Worm (Caenorhabditis elegans) whole organism, L3 larva: ENCODE results near the gene nipi-3.

Source experiments
- aly-2 ChIP-seq: fragments of 150-350 bp; optimal IDR thresholded peaks from 2 replicates; lab custom pipeline; 2014; ENCODE audit warnings: missing biosample characterization, missing genetic modification characterization
- ceh-16 ChIP-seq: sonication (generic microtip); optimal IDR thresholded peaks from 2 replicates; lab custom pipeline; 2017; ENCODE audit warnings: missing biosample characterization, missing genetic modification characterization
- ceh-82 ChIP-seq: fragments of 150-350 bp; optimal IDR thresholded peaks from 2 replicates; lab custom pipeline; 2014; ENCODE audit warnings: missing biosample characterization, missing genetic modification characterization
- daf-12 ChIP-seq: fragments of 150-350 bp; optimal IDR thresholded peaks from 2 replicates; lab custom pipeline; 2014; ENCODE audit warnings: missing biosample characterization, missing genetic modification reagents, missing genetic modification characterization
- egl-5 ChIP-seq: fragments of 150-350 bp; optimal IDR thresholded peaks from 2 replicates; lab custom pipeline; 2017; ENCODE audit warnings: missing biosample characterization, missing genetic modification reagents, missing genetic modification characterization, inconsistent platforms
- elt-2 ChIP-seq: sonication (generic microtip); optimal IDR thresholded peaks from 2 replicates; lab custom pipeline; 2016; ENCODE audit warnings: missing genetic modification reagents, mild to moderate bottlenecking, missing genetic modification characterization, missing compliant biosample characterization
- fkh-10 ChIP-seq: sonication (generic microtip); optimal IDR thresholded peaks from 2 replicates; lab custom pipeline; 2017; ENCODE audit warnings: missing biosample characterization, missing genetic modification reagents, missing genetic modification characterization
- fkh-2 ChIP-seq: fragments of 150-350 bp; optimal IDR thresholded peaks from 2 replicates; lab custom pipeline; 2014; ENCODE audit warnings: missing biosample characterization, missing genetic modification reagents, missing genetic modification characterization
- fos-1 ChIP-seq: fragments of 150-350 bp; optimal IDR thresholded peaks from 2 replicates; lab custom pipeline; 2014; ENCODE audit warnings: missing biosample characterization, missing genetic modification characterization
- hmg-11 ChIP-seq: sonication (generic microtip); optimal IDR thresholded peaks from 2 replicates; lab custom pipeline; 2016; ENCODE audit warnings: missing genetic modification characterization, missing compliant biosample characterization
- jun-1 ChIP-seq: fragments of 150-350 bp; optimal IDR thresholded peaks from 2 replicates; lab custom pipeline; 2014; ENCODE audit warnings: missing biosample characterization, missing genetic modification reagents, missing genetic modification characterization
- lin-15B ChIP-seq: fragments of 150-350 bp; optimal IDR thresholded peaks from 2 replicates; lab custom pipeline; 2014; ENCODE audit warnings: missing biosample characterization, missing genetic modification characterization
- lin-39 ChIP-seq: fragments of 150-350 bp; optimal IDR thresholded peaks from 2 replicates; lab custom pipeline; 2018; ENCODE audit warnings: missing biosample characterization, missing genetic modification reagents, missing genetic modification characterization
- lsy-12 ChIP-seq: sonication (generic microtip); optimal IDR thresholded peaks from 2 replicates; lab custom pipeline; 2016; ENCODE audit warnings: mild to moderate bottlenecking, missing genetic modification characterization, missing compliant biosample characterization
- mml-1 ChIP-seq: fragments of 150-350 bp; sonication (generic microtip); optimal IDR thresholded peaks from 3 replicates; lab custom pipeline; 2014; ENCODE audit warnings: missing biosample characterization, missing genetic modification characterization
- nfya-1 ChIP-seq: sonication (generic microtip); optimal IDR thresholded peaks from 2 replicates; lab custom pipeline; 2017; ENCODE audit warnings: missing genetic modification characterization, mild to moderate bottlenecking, missing compliant biosample characterization, antibody characterized with exemption, moderate library complexity; ENCODE audit not compliant: insufficient read depth
- nhr-12 ChIP-seq: fragments of 150-350 bp; optimal IDR thresholded peaks from 2 replicates; lab custom pipeline; 2014; ENCODE audit warnings: missing biosample characterization, missing genetic modification characterization
- nhr-28 ChIP-seq: fragments of 150-350 bp; optimal IDR thresholded peaks from 2 replicates; lab custom pipeline; 2014; ENCODE audit warnings: missing biosample characterization, missing genetic modification characterization
- nhr-43 ChIP-seq: sonication (generic microtip); optimal IDR thresholded peaks from 2 replicates; lab custom pipeline; 2016; ENCODE audit warnings: mild to moderate bottlenecking, missing genetic modification characterization, missing compliant biosample characterization; ENCODE audit not compliant: poor library complexity, severe bottlenecking
- nhr-77 ChIP-seq: fragments of 150-350 bp; optimal IDR thresholded peaks from 2 replicates; lab custom pipeline; 2014; ENCODE audit warnings: missing biosample characterization, missing genetic modification characterization
- pha-4 ChIP-seq: fragments of 150-350 bp; optimal IDR thresholded peaks from 2 replicates; lab custom pipeline; 2014; ENCODE audit warnings: missing biosample characterization, missing genetic modification reagents, missing genetic modification characterization
- skn-1 ChIP-seq: fragments of 150-350 bp; optimal IDR thresholded peaks from 2 replicates; lab custom pipeline; 2014; ENCODE audit warnings: missing biosample characterization, missing genetic modification characterization
- tbx-2 ChIP-seq: sonication (generic microtip); optimal IDR thresholded peaks from 2 replicates; lab custom pipeline; 2016; ENCODE audit warnings: mild to moderate bottlenecking, missing genetic modification characterization, missing compliant biosample characterization
- unc-39 ChIP-seq: sonication (generic microtip); optimal IDR thresholded peaks from 4 replicates; lab custom pipeline; 2017; ENCODE audit warnings: missing biosample characterization, missing genetic modification characterization
- unc-62 ChIP-seq: fragments of 150-350 bp; sonication (generic microtip); optimal IDR thresholded peaks from 4 replicates; lab custom pipeline; 2014; ENCODE audit warnings: missing biosample characterization, missing genetic modification reagents, missing genetic modification characterization
- zag-1 ChIP-seq: fragments of 150-350 bp; optimal IDR thresholded peaks from 2 replicates; lab custom pipeline; 2014; ENCODE audit warnings: missing biosample characterization, missing genetic modification characterization
- ztf-4 ChIP-seq: fragments of 150-350 bp; optimal IDR thresholded peaks from 2 replicates; lab custom pipeline; 2014; ENCODE audit warnings: missing biosample characterization, missing genetic modification characterization

Gene nipi-3

ce11 chrX:15650428-15650827, 42.7 kb downstream of the nipi-3 start:
- TF ChIP-seq daf-12 (tag; lab: Kevin White, UChicago) (no peak), unc-39 (tag; lab: Kevin White, UChicago) (no peak), fos-1 (tag; lab: Kevin White, UChicago) (no peak), nhr-43 (tag; lab: Kevin White, UChicago) (no peak), ceh-82 (tag; lab: Kevin White, UChicago) (no peak), fkh-10 (no peak), tbx-2 (no peak), fkh-2 (no peak)

DNA sequence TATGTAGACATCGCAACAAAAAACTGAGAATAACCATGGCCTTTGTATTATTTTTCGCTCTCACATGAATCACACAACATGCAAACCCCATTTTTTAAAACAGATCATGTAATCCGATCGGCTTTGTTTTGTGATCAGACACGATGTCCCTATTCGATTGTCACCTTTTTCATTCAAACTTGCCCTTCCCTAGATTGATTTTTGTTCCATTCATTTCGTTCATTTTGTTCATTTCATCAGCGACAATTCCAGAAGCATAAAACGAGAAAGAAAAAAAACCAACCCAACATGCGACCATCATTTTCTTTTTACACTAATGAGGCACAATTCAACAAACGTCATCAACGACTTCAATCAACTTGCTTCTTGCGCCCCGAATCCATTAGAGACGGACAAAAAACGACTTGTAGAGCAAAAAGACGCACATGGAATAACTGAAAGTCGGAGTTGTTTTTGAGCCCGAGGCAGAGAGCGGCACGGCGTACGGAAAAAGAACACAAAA, 43.2 kb downstream of the nipi-3 start, which contains the start of gene F59D12.3:
F59D12.3 (minus strand) TSS at position 51 of the 502 bp plus-strand sequence.
- no peak for TF ChIP-seq zag-1 (tag; lab: Kevin White, UChicago)
- no peak for TF ChIP-seq ceh-16 (tag; lab: Kevin White, UChicago)
- no peak for TF ChIP-seq fkh-2
- no peak for TF ChIP-seq jun-1 (tag; lab: Kevin White, UChicago)
- TF ChIP-seq aly-2 (tag; lab: Kevin White, UChicago) = no peak
- no peak for TF ChIP-seq skn-1 (tag; lab: Kevin White, UChicago)

- TF ChIP-seq lin-39 (tag; lab: Kevin White, UChicago) (peak; percentile 55), lsy-12 (tag; lab: Kevin White, UChicago) (no peak), jun-1 (tag; lab: Kevin White, UChicago) (no peak)
- TF ChIP-seq, all 47 proteins: peak for 1
Observed at ce11 chrX:15653196-15653595, 45.4 kb downstream of the nipi-3 start.

DNA sequence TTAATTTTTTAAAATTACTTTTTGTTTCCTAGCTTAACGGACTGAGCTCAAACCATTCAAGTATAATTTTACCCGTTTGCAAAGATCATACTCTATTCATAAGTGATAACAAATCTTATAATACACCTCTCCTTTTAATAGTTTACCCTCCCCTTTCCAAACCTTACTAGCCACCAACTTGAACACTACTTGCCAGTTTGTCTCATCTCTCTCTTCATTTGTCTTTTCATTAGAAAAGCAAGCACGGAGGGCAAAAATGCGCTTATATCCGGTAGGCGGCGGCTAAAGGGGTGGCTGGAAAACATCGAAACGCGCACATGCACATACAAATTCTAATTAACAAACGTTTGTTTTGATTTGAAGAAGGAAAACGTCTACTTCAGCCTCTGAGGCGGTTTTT, 47.2 kb downstream of the nipi-3 start:
- TF ChIP-seq nhr-12 (tag; lab: Kevin White, UChicago) (no peak), elt-2 (tag; lab: Kevin White, UChicago) (no peak), lin-15B (tag; lab: Kevin White, UChicago) (no peak), lsy-12 (tag; lab: Kevin White, UChicago) (no peak), nhr-28 (tag; lab: Kevin White, UChicago) (no peak)

DNA sequence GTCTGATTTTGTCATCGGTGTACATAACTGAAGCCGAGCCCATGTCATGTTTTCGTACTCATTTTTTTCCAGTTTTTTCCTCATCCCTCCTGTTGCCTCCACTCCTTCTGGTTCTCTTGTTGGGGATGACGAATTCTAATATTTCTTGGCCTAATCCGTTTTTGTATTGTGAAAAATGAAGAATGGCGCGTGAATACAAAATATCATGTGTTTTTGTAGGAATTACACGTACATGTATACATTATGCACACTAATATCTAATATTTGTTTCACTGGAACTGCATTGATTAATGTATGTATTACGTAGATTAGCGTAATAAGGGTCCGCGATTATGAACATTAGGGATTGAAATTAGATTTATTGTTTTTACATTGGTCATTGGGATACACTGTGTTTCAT, 47.9 kb downstream of the nipi-3 start:
- TF ChIP-seq skn-1 (tag; lab: Kevin White, UChicago) = no peak
- TF ChIP-seq ztf-4 = no peak
- TF ChIP-seq ceh-82 (tag; lab: Kevin White, UChicago) = no peak
- no peak for TF ChIP-seq unc-62 (GFP tag; lab: Kevin White, UChicago)
- no peak for TF ChIP-seq pha-4 (tag; lab: Kevin White, UChicago)
- no peak for TF ChIP-seq egl-5
- no peak for TF ChIP-seq nhr-77 (tag; lab: Kevin White, UChicago)

- no peak for TF ChIP-seq nfya-1 (tag; lab: Kevin White, UChicago)
- TF ChIP-seq mml-1 (tag; lab: Kevin White, UChicago) = no peak
- TF ChIP-seq, all 47 proteins: peak for 0
Observed at ce11 chrX:15657773-15658172, 50.0 kb downstream of the nipi-3 start.

- TF ChIP-seq unc-39 (tag; lab: Kevin White, UChicago) (no peak), hmg-11 (tag; lab: Kevin White, UChicago) (peak; percentile 6), lin-39 (tag; lab: Kevin White, UChicago) (peak; percentile 14), fkh-10 (peak; percentile 44), elt-2 (tag; lab: Kevin White, UChicago) (no peak), nfya-1 (tag; lab: Kevin White, UChicago) (peak; percentile 25)
- TF ChIP-seq, all 47 proteins: peak for 4
Observed at ce11 chrX:15659561-15659960, 51.8 kb downstream of the nipi-3 start.
